Fruit fly (Drosophila melanogaster) whole organism, prepupa: ENCODE results near the gene RpL6.
A peak's percentile ranks its signal among the peaks of the same experiment; 100 is the strongest.

Experiments used
- Blimp-1 ChIP-seq: fragments of 200-800 bp; sonication (Bioruptor generic); optimal IDR thresholded peaks from 3 replicates; lab custom pipeline; 2017; ENCODE audit warnings: missing biosample characterization, missing genetic modification characterization, mild to moderate bottlenecking, moderate library complexity, missing genetic modification reagents
- CG10631 ChIP-seq: fragments of 200-800 bp; sonication (Bioruptor generic); optimal IDR thresholded peaks from 2 replicates; lab custom pipeline; 2016; ENCODE audit warnings: missing biosample characterization, missing genetic modification characterization
- CG10669 ChIP-seq: fragments of 200-800 bp; sonication (Bioruptor generic); optimal IDR thresholded peaks from 3 replicates; lab custom pipeline; 2018; ENCODE audit warnings: missing biosample characterization, mild to moderate bottlenecking, missing genetic modification characterization, moderate library complexity
- CG11294 ChIP-seq: fragments of 200-800 bp; sonication (Bioruptor generic); IDR thresholded peaks from 2 replicates; pipeline ENCODE4 v1.3.6; 2022; ENCODE audit warnings: missing biosample characterization, missing genetic modification characterization
- CG11762 ChIP-seq: fragments of 200-800 bp; sonication (Bioruptor generic); optimal IDR thresholded peaks from 3 replicates; lab custom pipeline; 2016; ENCODE audit warnings: missing biosample characterization, missing genetic modification characterization; ENCODE audit not compliant: insufficient read depth
- CG15336 ChIP-seq: fragments of 200-800 bp; sonication (Bioruptor generic); IDR thresholded peaks from 2 replicates; pipeline ENCODE4 v1.3.6; 2022; ENCODE audit warnings: missing biosample characterization, missing genetic modification characterization
- CG1621 ChIP-seq: fragments of 200-800 bp; sonication (Bioruptor generic); optimal IDR thresholded peaks from 3 replicates; lab custom pipeline; 2018; ENCODE audit warnings: missing biosample characterization, mild to moderate bottlenecking, missing genetic modification characterization
- CG3032 ChIP-seq: fragments of 200-800 bp; optimal IDR thresholded peaks from 2 replicates; lab custom pipeline; 2019; ENCODE audit warnings: missing biosample characterization, mild to moderate bottlenecking, missing genetic modification characterization, moderate library complexity
- CG32006 ChIP-seq: fragments of 200-800 bp; sonication (Bioruptor generic); optimal IDR thresholded peaks from 3 replicates; lab custom pipeline; 2017; ENCODE audit warnings: missing biosample characterization, mild to moderate bottlenecking, missing genetic modification characterization
- CG3919 ChIP-seq: fragments of 200-800 bp; sonication (Bioruptor generic); optimal IDR thresholded peaks from 3 replicates; lab custom pipeline; 2016; ENCODE audit warnings: missing biosample characterization, missing genetic modification characterization
- CG6163 ChIP-seq: fragments of 200-800 bp; sonication (Bioruptor generic); IDR thresholded peaks from 3 replicates; pipeline ENCODE4 v1.3.6; 2022; ENCODE audit warnings: missing biosample characterization, missing genetic modification characterization
- CG6792 ChIP-seq: fragments of 200-800 bp; sonication (Bioruptor generic); optimal IDR thresholded peaks from 3 replicates; lab custom pipeline; 2016; ENCODE audit warnings: missing biosample characterization, missing genetic modification characterization
- CG6854 ChIP-seq: fragments of 200-800 bp; sonication (Bioruptor generic); optimal IDR thresholded peaks from 2 replicates; lab custom pipeline; 2017; ENCODE audit warnings: missing biosample characterization, mild to moderate bottlenecking, missing genetic modification characterization
- CG7368 ChIP-seq: fragments of 200-800 bp; sonication (Bioruptor generic); optimal IDR thresholded peaks from 3 replicates; lab custom pipeline; 2016; ENCODE audit warnings: missing biosample characterization, missing genetic modification characterization
- CG8119 ChIP-seq: fragments of 200-800 bp; sonication (Bioruptor generic); IDR thresholded peaks from 3 replicates; pipeline ENCODE4 v1.3.6; 2022; ENCODE audit warnings: missing biosample characterization, missing genetic modification characterization
- CG8632 ChIP-seq: fragments of 200-800 bp; sonication (Bioruptor generic); optimal IDR thresholded peaks from 3 replicates; lab custom pipeline; 2016; ENCODE audit warnings: missing biosample characterization, missing genetic modification characterization
- CG9139 ChIP-seq: fragments of 200-800 bp; sonication (Bioruptor generic); optimal IDR thresholded peaks from 3 replicates; lab custom pipeline; 2017; ENCODE audit warnings: missing biosample characterization, mild to moderate bottlenecking, missing genetic modification characterization
- Eip75B ChIP-seq: fragments of 200-800 bp; sonication (Bioruptor generic); optimal IDR thresholded peaks from 3 replicates; lab custom pipeline; 2016; ENCODE audit warnings: missing biosample characterization, missing genetic modification characterization
- Eip78C ChIP-seq: fragments of 200-800 bp; sonication (Bioruptor generic); peaks from one replicate; lab custom pipeline; 2016; ENCODE audit warnings: missing biosample characterization, missing genetic modification characterization
- Eip93F ChIP-seq: fragments of 200-800 bp; sonication (Bioruptor generic); optimal IDR thresholded peaks from 2 replicates; lab custom pipeline; 2016; ENCODE audit warnings: missing biosample characterization, mild to moderate bottlenecking, missing genetic modification characterization
- Ets21C ChIP-seq: fragments of 200-800 bp; sonication (Bioruptor generic); optimal IDR thresholded peaks from 3 replicates; lab custom pipeline; 2016; ENCODE audit warnings: missing biosample characterization, missing genetic modification characterization
- Ets96B ChIP-seq: fragments of 200-800 bp; optimal IDR thresholded peaks from 2 replicates; lab custom pipeline; 2019; ENCODE audit warnings: missing biosample characterization, mild to moderate bottlenecking, missing genetic modification characterization, moderate library complexity
- Hr38 ChIP-seq: sonication (Bioruptor generic); optimal IDR thresholded peaks from 2 replicates; lab custom pipeline; 2016; ENCODE audit warnings: missing biosample characterization, missing genetic modification characterization
- Hr4 ChIP-seq: fragments of 200-800 bp; sonication (Bioruptor generic); optimal IDR thresholded peaks from 3 replicates; lab custom pipeline; 2016; ENCODE audit warnings: missing biosample characterization, missing genetic modification characterization
- Met ChIP-seq: fragments of 200-800 bp; sonication (Bioruptor generic); optimal IDR thresholded peaks from 3 replicates; lab custom pipeline; 2016; ENCODE audit warnings: missing biosample characterization, missing genetic modification characterization
- Sox14 ChIP-seq: fragments of 200-800 bp; sonication (Bioruptor generic); optimal IDR thresholded peaks from 3 replicates; lab custom pipeline; 2016; ENCODE audit warnings: missing biosample characterization, missing genetic modification characterization
- Sox15 ChIP-seq: fragments of 200-800 bp; sonication (Bioruptor generic); optimal IDR thresholded peaks from 3 replicates; lab custom pipeline; 2016; ENCODE audit warnings: missing biosample characterization, missing genetic modification characterization
- achi ChIP-seq: fragments of 200-800 bp; sonication (Bioruptor generic); optimal IDR thresholded peaks from 3 replicates; lab custom pipeline; 2016; ENCODE audit warnings: missing biosample characterization, missing genetic modification characterization
- acj6 ChIP-seq: fragments of 200-800 bp; sonication (Bioruptor generic); optimal IDR thresholded peaks from 3 replicates; lab custom pipeline; 2016; ENCODE audit warnings: missing biosample characterization, missing genetic modification characterization
- cyc ChIP-seq: fragments of 200-800 bp; sonication (Bioruptor generic); optimal IDR thresholded peaks from 3 replicates; lab custom pipeline; 2016; ENCODE audit warnings: missing biosample characterization, missing genetic modification characterization
- dac ChIP-seq: fragments of 200-800 bp; sonication (Bioruptor generic); optimal IDR thresholded peaks from 2 replicates; lab custom pipeline; 2017; ENCODE audit warnings: missing biosample characterization, mild to moderate bottlenecking, missing genetic modification characterization
- dsx ChIP-seq: fragments of 200-800 bp; optimal IDR thresholded peaks from 3 replicates; lab custom pipeline; 2019; ENCODE audit warnings: missing biosample characterization, mild to moderate bottlenecking, missing genetic modification characterization, moderate library complexity; ENCODE audit not compliant: poor library complexity, severe bottlenecking
- eg ChIP-seq: fragments of 200-800 bp; sonication (Bioruptor generic); IDR thresholded peaks from 3 replicates; pipeline ENCODE4 v1.3.6; 2022; ENCODE audit warnings: missing biosample characterization, missing genetic modification characterization
- esn ChIP-seq: fragments of 200-800 bp; sonication (Bioruptor generic); optimal IDR thresholded peaks from 2 replicates; lab custom pipeline; 2016; ENCODE audit warnings: missing biosample characterization, mild to moderate bottlenecking, missing genetic modification characterization, moderate library complexity
- fd59A ChIP-seq: fragments of 200-800 bp; sonication (Bioruptor generic); optimal IDR thresholded peaks from 2 replicates; lab custom pipeline; 2017; ENCODE audit warnings: missing biosample characterization, mild to moderate bottlenecking, missing genetic modification characterization, missing genetic modification reagents
- fd85E ChIP-seq: fragments of 200-800 bp; sonication (Bioruptor generic); optimal IDR thresholded peaks from 3 replicates; lab custom pipeline; 2016; ENCODE audit warnings: missing biosample characterization, missing genetic modification characterization
- fkh ChIP-seq: fragments of 200-800 bp; sonication (Bioruptor generic); optimal IDR thresholded peaks from 3 replicates; lab custom pipeline; 2017; ENCODE audit warnings: missing biosample characterization, mild to moderate bottlenecking, missing genetic modification characterization, moderate library complexity
- net ChIP-seq: fragments of 200-800 bp; sonication (Bioruptor generic); optimal IDR thresholded peaks from 3 replicates; lab custom pipeline; 2016; ENCODE audit warnings: missing biosample characterization, missing genetic modification characterization
- pdm3 ChIP-seq: fragments of 200-800 bp; sonication (Bioruptor generic); optimal IDR thresholded peaks from 3 replicates; lab custom pipeline; 2016; ENCODE audit warnings: missing biosample characterization, missing genetic modification characterization
- spab ChIP-seq: fragments of 200-800 bp; sonication (Bioruptor generic); optimal IDR thresholded peaks from 2 replicates; lab custom pipeline; 2017; ENCODE audit warnings: missing biosample characterization, mild to moderate bottlenecking, missing genetic modification characterization, missing genetic modification reagents
- ss ChIP-seq, 2 experiments: fragments of 200-800 bp; sonication (Bioruptor generic); optimal IDR thresholded peaks; 2 replicates in 1 of 2; 3 replicates in 1 of 2; lab custom pipeline; 2017 to 2018; ENCODE audit warnings: mild to moderate bottlenecking in 2 of 2, missing biosample characterization in 2 of 2, missing genetic modification characterization in 2 of 2, moderate library complexity in 1 of 2
- topi ChIP-seq: fragments of 200-800 bp; sonication (Bioruptor generic); optimal IDR thresholded peaks from 3 replicates; lab custom pipeline; 2016; ENCODE audit warnings: missing biosample characterization, missing genetic modification characterization

The RpL6 gene

DNA sequence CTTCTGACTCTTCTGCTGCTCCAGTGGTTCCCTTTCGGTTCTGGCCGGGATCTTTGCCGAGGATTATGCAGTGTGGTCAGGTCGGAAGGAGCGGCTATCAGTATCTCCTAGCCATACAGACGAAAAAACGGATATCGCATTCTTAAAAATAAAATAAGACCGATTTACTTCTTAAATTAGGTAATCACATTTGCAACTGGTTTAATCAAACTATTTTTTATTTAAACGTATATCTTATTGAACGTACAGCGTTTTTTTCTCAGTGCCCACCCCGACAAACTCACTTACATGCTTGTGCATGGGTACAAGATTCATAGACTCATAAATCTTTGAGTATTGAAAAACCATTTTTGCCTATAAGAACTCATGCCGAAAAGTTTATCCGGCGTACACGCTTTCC lies 30.2 kb upstream of the RpL6 start:
- TF ChIP-seq Blimp-1 (no peak), spab (GFP tag; lab: Kevin White, UChicago) (no peak), CG10631 (GFP tag; lab: Kevin White, UChicago) (no peak), topi (GFP tag; lab: Kevin White, UChicago) (no peak), CG8632 (no peak), Met (GFP tag; lab: Kevin White, UChicago) (no peak), dsx (GFP tag; lab: Kevin White, UChicago) (no peak), achi (no peak), CG6163 (GFP tag; lab: Robert Waterston, UW) (no peak), CG32006 (GFP tag; lab: Kevin White, UChicago) (no peak), CG3919 (GFP tag; lab: Kevin White, UChicago) (no peak), Eip78C (GFP tag; lab: Kevin White, UChicago) (no peak), CG11762 (no peak), Eip75B (GFP tag; lab: Kevin White, UChicago) (no peak), fd85E (no peak), Eip93F (GFP tag; lab: Kevin White, UChicago) (no peak), CG7368 (GFP tag; lab: Kevin White, UChicago) (no peak), ss (GFP tag; optimal IDR thresholded peaks at IDR 0.05; lab: Kevin White, UChicago) (no peak), Hr38 (no peak), Hr4 (GFP tag; lab: Kevin White, UChicago) (no peak)

DNA sequence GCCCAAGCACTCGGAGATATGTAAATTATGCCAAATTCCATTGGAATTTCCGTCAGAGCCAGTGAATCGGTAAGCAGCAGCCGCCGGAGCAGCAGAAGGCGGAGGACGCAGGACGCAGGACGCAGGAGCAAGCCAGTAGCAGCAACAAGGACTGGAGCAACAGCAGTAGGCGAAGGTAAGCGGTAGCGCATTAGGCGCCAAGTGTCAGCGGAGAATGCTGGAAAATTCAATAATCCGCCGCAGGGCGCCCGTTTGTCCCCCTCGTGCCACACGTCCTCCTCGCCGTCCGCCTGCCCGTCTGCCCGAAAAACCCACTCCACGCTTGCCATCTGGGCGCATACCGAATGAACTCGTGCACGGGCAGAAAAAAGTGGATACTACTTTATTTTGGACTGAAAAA lies 26.6 kb upstream of the RpL6 start:
- TF ChIP-seq CG6792 (GFP tag; lab: Kevin White, UChicago) (no peak), CG15336 (GFP tag; lab: Robert Waterston, UW) (no peak)
- TF ChIP-seq, all 60 proteins: peak for 0

DNA sequence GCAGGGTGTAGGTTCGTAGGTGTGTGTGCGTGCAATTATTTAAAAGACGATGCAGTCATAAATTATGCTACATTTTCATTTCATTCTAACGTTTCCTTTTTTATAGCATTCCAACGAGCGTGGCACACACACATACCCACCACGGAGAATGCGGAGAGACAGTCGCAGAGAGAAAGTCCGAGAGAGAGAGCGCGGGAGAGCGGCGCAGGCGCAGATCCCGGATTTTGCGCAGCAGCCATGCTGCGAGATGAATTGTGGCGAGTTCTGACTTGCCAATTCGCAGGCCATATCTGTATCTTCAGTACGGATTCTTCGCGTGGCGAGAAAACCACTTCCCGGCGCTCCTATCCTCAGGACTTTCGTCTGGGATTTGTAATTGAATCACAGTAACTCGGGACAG lies 25.8 kb upstream of the RpL6 start, which contains the start of gene kek6:
Gene kek6, plus strand, starts transcription at position 323 of the 400 bp plus-strand sequence.
- TF ChIP-seq dac (GFP tag; lab: Kevin White, UChicago): no peak
- no peak for TF ChIP-seq Ets21C (GFP tag; lab: Kevin White, UChicago)
- TF ChIP-seq CG1621 (tag; lab: Kevin White, UChicago): no peak

DNA sequence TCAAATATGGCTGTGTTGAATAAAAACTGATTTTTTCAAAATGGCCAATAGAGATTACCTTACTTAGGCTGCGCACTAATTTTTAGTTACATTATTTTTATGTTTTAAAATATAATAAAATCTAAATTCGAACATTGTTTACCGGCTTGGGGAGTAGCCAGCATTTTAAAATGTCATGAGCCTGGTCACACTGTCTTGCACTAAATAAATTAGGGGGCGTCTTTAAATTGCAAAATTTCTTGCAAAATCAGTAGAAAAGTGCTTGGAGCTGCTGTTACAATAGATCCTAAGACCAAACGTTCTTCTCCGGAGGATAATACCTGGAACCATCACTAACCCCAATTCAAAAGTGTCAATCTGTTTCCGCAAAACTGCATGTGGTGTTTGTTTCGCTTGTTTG lies 21.8 kb upstream of the RpL6 start, which contains the start of gene pasha:
Gene pasha, plus strand, starts transcription at position 177 of the 400 bp plus-strand sequence.
- TF ChIP-seq Sox15: no peak
- TF ChIP-seq CG15336 (GFP tag; lab: Robert Waterston, UW): no peak
- TF ChIP-seq CG6854 (GFP tag; lab: Kevin White, UChicago): no peak
- no peak for TF ChIP-seq CG9139 (GFP tag; lab: Kevin White, UChicago)
- TF ChIP-seq Eip75B (GFP tag; lab: Kevin White, UChicago): no peak
- peak; percentile 44 for TF ChIP-seq fkh (GFP tag; lab: Kevin White, UChicago)
- peak; percentile 13 for TF ChIP-seq dsx (GFP tag; lab: Kevin White, UChicago)
- TF ChIP-seq Ets96B (tag; lab: Kevin White, UChicago): no peak
- TF ChIP-seq CG32006 (GFP tag; lab: Kevin White, UChicago): no peak

DNA sequence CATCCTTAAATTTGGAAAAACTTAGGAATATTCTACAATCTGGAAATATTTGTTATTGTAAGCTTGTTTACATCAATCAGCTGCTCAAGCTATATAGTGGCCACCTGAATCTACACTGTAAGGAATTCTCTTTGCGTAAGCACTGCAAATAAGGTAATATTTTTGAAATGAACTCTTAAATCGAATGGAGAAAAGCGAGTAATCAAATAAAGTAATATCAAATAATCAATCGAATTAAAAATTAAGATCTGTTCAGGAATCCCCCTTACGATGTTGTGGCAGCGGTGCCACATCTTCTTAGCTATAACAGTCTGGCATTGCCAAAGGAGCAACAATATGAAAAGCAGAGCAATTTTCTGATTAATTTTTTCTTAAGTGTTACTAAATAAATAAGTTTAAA lies 20.0 kb upstream of the RpL6 start, which contains the start of the genes Mnat9 and CG1792:
Gene Mnat9, minus strand, starts transcription at position 160 of the 400 bp plus-strand sequence.
Gene CG1792, plus strand, starts transcription at position 303 of the 400 bp plus-strand sequence.
- peak; percentile 99 for TF ChIP-seq Hr4 (GFP tag; lab: Kevin White, UChicago)
- peak; percentile 98 for TF ChIP-seq CG6792 (GFP tag; lab: Kevin White, UChicago)
- TF ChIP-seq CG3919 (GFP tag; lab: Kevin White, UChicago): peak; percentile 99
- TF ChIP-seq fd85E: peak; percentile 91
- TF ChIP-seq Hr38: peak; percentile 96
- peak; percentile 99 for TF ChIP-seq CG3032
- peak; percentile 99 for TF ChIP-seq esn (GFP tag; lab: Kevin White, UChicago)
- peak; percentile 97 for TF ChIP-seq Eip93F (GFP tag; lab: Kevin White, UChicago)
- TF ChIP-seq cyc (GFP tag; lab: Kevin White, UChicago): peak; percentile 99
- TF ChIP-seq CG11762: peak; percentile 98
- peak; percentile 100 for TF ChIP-seq eg (GFP tag; lab: Robert Waterston, UW)
- peak; percentile 99 for TF ChIP-seq CG32006 (GFP tag; lab: Kevin White, UChicago)
- peak; percentile 99 for TF ChIP-seq net
- TF ChIP-seq fd59A: peak; percentile 95
- TF ChIP-seq ss (GFP tag; optimal IDR thresholded peaks at IDR 0.05; lab: Kevin White, UChicago): peak; percentile 90 to 95
- TF ChIP-seq spab (GFP tag; lab: Kevin White, UChicago): peak; percentile 95
- TF ChIP-seq acj6 (GFP tag; lab: Kevin White, UChicago): peak; percentile 99
- peak; percentile 100 for TF ChIP-seq Eip78C (GFP tag; lab: Kevin White, UChicago)
- peak; percentile 99 for TF ChIP-seq CG10669
- peak; percentile 100 for TF ChIP-seq Sox14 (GFP tag; lab: Kevin White, UChicago)
- TF ChIP-seq CG8119: peak; percentile 98
- TF ChIP-seq pdm3 (GFP tag; lab: Kevin White, UChicago): peak; percentile 100
- peak; percentile 99 for TF ChIP-seq CG11294 (GFP tag; lab: Robert Waterston, UW)
- TF ChIP-seq CG7368 (GFP tag; lab: Kevin White, UChicago): peak; percentile 99
